Fruit fly (Drosophila melanogaster) S2 (cell line): ENCODE data around the gene CG42266.

ENCODE experiments used
- CG8478 ChIP-seq: fragments of >200 bp; optimal IDR thresholded peaks from 2 replicates; lab custom pipeline; 2018
- CTCF ChIP-seq, 2 experiments: fragments of >200 bp; optimal IDR thresholded peaks; 2 replicates each; lab custom pipeline; 2018

DNA sequence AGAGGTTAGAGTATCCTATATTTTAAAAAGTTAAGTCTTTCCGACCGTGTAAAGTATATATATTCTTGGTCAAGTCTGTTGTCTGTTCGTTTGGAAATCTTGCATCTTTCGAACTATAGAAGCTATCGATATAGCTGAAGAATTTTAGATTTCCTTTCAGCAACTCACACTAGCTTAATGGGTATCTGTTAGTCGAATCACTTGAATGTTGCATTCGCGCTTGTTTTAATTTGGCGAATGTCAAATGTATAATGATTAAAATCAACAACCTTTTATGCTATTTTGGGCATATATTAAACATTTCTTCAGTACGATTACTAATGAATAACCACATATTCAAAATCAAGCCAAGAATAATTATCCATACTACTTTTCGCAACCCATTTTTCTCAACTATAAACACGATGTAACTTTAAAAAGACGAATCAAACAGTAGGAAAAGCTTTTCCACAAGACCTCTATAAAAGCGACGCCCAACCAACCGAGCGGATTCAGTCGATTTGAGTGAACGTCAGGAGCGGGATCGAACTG, 46.4 kb downstream of the CG42266 start, which contains the start of gene Cyp303a1:
- TF ChIP-seq CTCF (optimal IDR thresholded peaks at IDR 0.05; lab: Kevin White, UChicago) (no peak), CG8478 (lab: Kevin White, UChicago) (no peak)
